Fruit fly (Drosophila melanogaster) whole organism, embryonic: ENCODE measurements around the gene dpr2.

Experiments
- Atf3 ChIP-seq: fragments of 200-800 bp; sonication (Bioruptor generic); optimal IDR thresholded peaks from 3 replicates; lab custom pipeline; 2016; ENCODE audit warnings: missing biosample characterization, missing genetic modification characterization
- C15 ChIP-seq: fragments of 200-800 bp; sonication (Bioruptor generic); IDR thresholded peaks from 3 replicates; pipeline ENCODE4 v1.3.6; 2022; ENCODE audit warnings: missing biosample characterization, missing genetic modification characterization
- CG6683 ChIP-seq: fragments of 200-800 bp; sonication (Bioruptor generic); optimal IDR thresholded peaks from 2 replicates; lab custom pipeline; 2017; ENCODE audit warnings: missing biosample characterization, mild to moderate bottlenecking, missing genetic modification characterization, missing genetic modification reagents
- CG9609 ChIP-seq: fragments of 200-800 bp; sonication (Bioruptor generic); optimal IDR thresholded peaks from 3 replicates; lab custom pipeline; 2016; ENCODE audit warnings: missing biosample characterization, missing genetic modification characterization
- Dfd ChIP-seq, 2 experiments: fragments of >200 bp; optimal IDR thresholded peaks; 2 replicates each; lab custom pipeline; 2017; ENCODE audit warnings: missing biosample characterization in 2 of 2, missing genetic modification characterization in 2 of 2
- jing ChIP-seq: fragments of 200-800 bp; sonication (Bioruptor generic); optimal IDR thresholded peaks from 2 replicates; lab custom pipeline; 2018; ENCODE audit warnings: missing biosample characterization, mild to moderate bottlenecking, missing genetic modification characterization
- phol ChIP-seq: fragments of 200-800 bp; sonication (Bioruptor generic); optimal IDR thresholded peaks from 3 replicates; lab custom pipeline; 2018; ENCODE audit warnings: missing biosample characterization, mild to moderate bottlenecking, missing genetic modification characterization, moderate library complexity

- peak; percentile 61; the same call in 1 of the 3 replicates for TF ChIP-seq C15 (GFP tag; lab: Robert Waterston, UW)
- peak; percentile 40 for TF ChIP-seq CG9609 (GFP tag; lab: Kevin White, UChicago)
- TF ChIP-seq Dfd (GFP tag; optimal IDR thresholded peaks at IDR 0.05; lab: Kevin White, UChicago) = no peak
- TF ChIP-seq jing = no peak
- TF ChIP-seq Atf3 (GFP tag; lab: Kevin White, UChicago) = peak; percentile 15
- TF ChIP-seq phol (tag; lab: Kevin White, UChicago) = peak; percentile 61
- peak; percentile 43 for TF ChIP-seq CG6683
Observed at dm6 chr2L:11003925-11004673, 40.1 kb upstream of the dpr2 start, which contains the start of gene RpL9.
